Fruit fly (Drosophila melanogaster) whole organism, larva: ENCODE results near the gene CG6675.

Experiments
- noc ChIP-seq: fragments of 200-800 bp; sonication (Bioruptor generic); optimal IDR thresholded peaks from 3 replicates; lab custom pipeline; 2019; ENCODE audit warnings: missing biosample characterization, mild to moderate bottlenecking, missing genetic modification characterization, moderate library complexity

Gene CG6675

DNA sequence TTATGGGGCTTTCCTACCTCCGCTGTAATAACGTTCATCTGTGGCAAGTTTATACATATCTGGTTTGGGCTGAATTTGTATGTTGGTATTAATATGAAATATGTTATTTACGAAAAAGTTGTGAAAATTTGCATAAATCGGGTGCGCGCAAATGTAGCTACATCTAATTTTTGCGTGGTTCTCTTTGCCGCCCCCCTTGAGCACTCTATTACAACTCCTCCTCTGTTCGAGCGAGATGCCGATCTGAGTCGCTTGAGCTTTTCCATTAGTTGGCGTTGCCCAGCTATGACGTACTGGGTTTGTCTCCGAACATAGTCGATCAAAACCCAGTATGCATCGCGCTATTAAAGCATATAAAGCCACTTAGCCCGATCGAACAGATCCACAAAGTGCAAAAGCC, at the start of gene CG6675:
TSS of gene CG6675 (plus strand) at position 301 of the 400 bp plus-strand sequence.
- no peak for TF ChIP-seq noc

DNA sequence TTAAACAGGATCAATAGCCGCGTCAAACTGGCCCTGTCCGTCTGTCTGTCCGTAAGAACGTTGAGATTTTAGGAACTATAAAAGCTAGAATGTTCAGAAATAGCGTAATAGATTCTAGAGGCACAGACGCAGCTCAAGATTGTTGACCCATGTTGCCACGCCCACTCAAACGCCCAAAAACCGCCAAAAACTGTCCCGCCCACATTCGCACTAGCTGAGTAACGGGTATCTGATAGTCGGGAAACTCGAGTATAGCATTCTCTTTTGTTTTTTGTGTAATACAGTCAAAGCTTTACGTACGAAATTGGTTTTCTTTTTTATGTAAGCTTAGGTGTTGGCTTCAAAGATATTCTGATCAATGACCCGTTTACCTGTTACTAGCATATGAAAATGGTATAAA, 48.9 kb upstream of the CG6675 start:
- no peak for TF ChIP-seq noc

DNA sequence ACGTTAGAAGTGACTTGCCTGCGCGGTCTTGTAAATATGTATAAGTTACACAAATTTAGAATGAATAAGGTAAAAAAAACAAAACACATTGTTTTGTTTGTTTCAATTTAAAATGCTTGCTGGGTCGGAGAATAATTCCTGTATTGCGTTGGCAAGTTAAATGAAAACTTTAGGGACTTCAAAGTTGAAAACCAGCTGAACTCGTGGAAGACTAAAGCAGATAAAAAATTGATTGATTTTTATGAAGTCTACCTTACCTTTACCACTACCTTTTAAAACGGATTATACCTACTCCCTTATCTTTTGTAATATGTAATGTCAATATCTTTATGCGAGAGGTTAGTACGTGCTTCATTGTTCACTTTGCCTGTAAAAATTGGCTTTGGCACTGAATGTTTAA, 43.5 kb upstream of the CG6675 start, which contains the start of gene CG42597:
TSS of gene CG42597 (minus strand) at position 101 of the 400 bp plus-strand sequence.
- no peak for TF ChIP-seq noc

DNA sequence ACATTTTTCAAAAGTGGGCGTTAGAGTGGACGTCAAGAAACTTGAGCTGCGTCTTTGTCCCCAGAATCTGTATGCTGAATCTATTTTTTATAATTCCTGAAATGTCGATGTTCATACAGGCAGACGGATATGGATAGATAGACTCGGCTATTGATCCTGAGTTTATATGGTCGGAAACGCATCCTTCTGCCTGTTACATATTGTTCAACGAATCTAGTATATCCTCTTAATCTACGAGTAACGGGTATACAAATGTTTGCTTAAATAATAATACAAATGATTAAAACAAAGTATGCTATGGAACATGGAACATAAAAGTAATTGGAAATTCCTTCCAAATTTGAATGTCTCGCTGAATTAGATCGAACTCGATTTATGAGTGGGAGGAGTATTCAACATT, 37.9 kb upstream of the CG6675 start, which contains the start of gene tplus3a:
TSS of gene tplus3a (plus strand) at position 301 of the 400 bp plus-strand sequence.
- no peak for TF ChIP-seq noc

DNA sequence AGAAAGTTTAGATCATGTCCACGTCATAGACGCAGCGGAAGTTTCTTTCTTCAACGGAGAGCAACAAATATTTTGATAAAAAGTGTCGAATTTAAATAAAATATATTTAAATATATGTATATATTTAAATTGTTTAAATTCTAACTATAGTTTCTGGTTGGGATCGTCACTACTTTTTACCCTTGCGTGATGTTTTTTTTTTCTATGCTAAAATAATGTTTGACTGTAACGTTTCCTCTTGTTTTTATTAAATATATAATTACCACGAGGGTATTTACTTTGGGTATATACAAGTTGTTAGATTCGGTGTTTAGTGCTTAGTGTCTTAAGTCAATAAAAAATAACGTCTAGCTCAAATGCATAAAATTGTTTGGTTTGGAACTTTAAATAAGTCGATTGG, 29.4 kb upstream of the CG6675 start, which contains the start of gene ttm3:
TSS of gene ttm3 (plus strand) at position 301 of the 400 bp plus-strand sequence.
- TF ChIP-seq noc: no peak

DNA sequence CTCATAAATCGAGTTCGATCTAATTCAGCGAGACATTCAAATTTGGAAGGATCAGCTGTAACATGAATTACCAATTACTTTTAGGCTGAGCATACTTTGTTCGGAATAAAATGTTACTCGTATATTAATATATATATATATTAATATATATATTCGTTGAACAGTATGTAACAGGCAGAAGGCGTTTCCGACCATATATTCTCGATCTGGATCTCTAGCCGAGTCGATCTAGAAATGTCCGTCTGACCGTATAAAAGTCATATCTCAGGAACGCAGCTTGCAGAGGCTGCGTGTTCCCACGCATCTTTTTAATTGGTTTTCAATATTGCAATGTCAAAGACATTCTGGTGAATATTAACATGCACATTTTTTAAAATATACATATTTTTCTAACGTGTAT, 4.5 kb upstream of the CG6675 start, which contains the start of gene tplus3b:
TSS of gene tplus3b (minus strand) at position 101 of the 400 bp plus-strand sequence.
- no peak for TF ChIP-seq noc

DNA sequence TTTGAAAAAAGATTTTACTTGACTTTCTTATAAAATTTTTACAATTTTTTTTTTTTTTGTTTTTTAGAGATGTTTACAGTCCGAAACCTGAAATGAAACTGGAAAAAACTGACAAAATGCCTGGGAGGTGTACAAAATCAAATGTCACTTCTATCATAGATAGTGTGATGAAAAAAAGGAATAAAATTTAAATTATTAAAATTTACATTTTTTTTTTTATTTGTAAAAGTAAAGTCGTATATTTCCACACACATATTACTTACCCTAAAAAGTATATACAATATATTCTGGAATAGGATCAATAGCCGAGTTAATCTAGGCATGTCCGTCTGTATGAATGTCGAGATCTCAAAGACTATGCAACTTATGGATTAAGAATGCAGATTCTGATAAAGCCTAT, 3.4 kb upstream of the CG6675 start, which contains the start of gene CG15219:
TSS of gene CG15219 (minus strand) at position 101 of the 400 bp plus-strand sequence.
- no peak for TF ChIP-seq noc

DNA sequence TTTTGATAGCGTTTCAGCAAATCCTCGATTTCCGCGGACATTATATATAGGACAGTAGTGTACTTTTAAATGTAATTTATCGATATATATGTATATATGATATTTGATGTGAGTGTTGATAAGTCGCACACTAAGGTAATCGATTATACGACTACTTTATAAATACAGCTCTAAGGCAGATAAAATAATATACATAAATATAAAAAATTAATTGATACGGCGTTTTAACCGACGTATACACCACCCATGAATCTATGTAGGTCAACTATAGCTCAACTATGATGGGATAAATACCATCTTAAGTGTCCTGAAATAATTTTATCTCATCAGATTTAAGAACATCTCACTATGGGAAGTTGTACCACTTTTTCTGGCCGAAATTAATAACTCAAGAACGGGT, 1.6 kb upstream of the CG6675 start, which contains the start of gene CG10834:
TSS of gene CG10834 (minus strand) at position 101 of the 400 bp plus-strand sequence.
- no peak for TF ChIP-seq noc

DNA sequence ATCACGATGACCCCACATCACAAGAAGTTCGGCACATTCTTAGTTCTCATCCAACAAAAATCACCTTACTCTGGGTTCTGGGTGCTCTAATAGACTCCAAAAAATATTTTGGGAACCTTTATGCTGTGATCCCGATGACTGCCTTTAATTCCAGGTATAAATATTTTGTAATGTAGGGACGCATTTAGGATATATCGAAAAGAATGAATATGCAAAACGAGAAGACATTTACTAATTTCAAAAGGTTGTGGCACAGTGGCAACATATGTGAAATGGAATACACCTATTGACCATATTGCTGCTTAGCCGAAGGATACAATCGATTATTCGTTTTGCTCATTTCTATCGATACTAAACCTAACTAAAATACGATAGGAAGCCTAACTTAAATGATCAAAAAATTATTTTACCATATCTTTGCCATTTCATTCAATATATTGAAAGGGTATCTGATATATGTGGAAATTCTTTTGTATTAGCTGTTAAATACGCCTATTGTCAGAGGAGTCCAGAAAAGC, 12.2 kb downstream of the CG6675 start, which contains the start of gene CG3651:
TSS of gene CG3651 (plus strand) at position 468 of the 518 bp plus-strand sequence.
- TF ChIP-seq noc: no peak

DNA sequence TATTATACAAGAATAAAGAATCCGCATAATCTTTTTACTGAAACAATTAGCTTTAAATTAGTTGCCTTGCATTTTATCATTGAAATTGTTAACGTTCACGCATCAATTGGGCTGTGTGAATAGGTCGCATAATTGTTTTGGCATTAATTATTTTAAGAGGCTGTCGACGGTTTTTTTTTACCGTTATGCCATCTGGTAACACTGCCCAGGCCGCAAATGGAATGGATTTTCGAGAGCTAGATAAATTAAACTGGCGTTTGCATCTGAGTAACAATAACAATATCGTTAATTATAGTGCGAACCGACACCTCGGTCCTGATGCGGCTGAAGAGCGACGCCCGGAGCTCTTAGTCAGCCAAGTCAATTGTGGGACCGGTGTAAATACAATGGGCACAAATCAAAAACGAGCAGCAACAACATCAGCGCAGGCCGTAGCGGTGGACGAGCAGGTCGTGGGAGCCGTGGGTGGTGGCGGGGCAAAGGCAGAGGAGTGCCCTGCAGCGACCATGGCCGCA, 12.9 kb downstream of the CG6675 start:
- TF ChIP-seq noc: no peak

DNA sequence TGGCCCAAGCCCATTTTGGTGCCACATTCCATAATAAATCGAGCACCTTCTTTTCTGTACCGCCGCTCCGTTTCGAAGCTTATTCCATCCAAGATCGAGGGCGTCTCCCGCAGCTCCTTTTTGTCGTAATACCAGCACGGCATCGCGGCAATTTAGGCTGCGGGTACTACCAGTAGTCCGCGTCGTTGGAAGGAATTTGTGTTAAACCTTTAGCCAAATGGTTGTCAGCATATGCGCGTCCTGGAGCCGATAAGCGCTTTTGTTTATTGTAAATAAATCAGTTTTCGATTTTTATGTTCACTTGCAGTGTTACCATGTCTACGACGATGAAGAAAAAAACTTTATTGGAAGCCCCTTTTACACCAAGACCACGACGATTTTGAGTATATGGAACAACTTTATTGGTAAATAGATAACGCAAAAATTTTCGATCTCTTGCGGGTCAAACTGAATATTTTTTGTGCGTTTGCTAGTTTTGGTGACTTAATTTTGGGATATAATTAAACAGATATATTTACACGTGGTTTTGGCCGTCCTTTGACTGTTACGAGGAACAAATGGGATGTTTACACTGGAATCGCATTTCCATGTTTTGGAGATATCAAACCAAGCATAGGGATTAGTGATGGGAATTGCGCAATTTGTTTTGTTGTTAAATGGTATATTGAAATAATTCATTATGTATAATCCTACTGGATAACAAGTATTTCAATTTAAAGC, 21.0 kb downstream of the CG6675 start, which contains the start of gene CycK:
TSS of gene CycK (minus strand) at position 562 of the 720 bp plus-strand sequence.
- TF ChIP-seq noc: no peak

DNA sequence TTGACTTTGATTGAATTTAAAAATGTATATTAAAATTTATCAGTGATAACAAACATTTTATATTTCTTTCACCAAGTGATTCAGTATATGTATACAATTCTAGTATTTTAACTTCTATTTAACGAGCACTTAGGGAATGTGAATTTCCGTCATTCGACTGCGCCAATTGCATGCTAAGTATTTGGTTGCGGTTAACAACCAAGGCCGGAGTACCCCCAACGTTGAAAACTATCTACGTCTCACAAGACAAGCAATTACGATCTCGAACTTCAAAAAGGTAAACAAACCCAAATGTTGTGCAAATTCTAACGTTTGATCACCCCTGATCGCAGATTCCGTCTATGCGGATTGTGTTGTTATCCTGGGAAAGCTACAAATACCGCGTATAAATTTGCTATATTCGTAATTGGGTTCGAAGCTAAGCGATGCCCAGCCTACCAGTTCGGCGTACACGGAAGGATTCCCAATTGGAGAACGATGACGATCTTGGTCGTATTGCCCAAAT, 22.5 kb downstream of the CG6675 start, which contains the start of gene CG42748:
TSS of gene CG42748 (plus strand) at position 51 of the 505 bp plus-strand sequence.
- no peak for TF ChIP-seq noc

DNA sequence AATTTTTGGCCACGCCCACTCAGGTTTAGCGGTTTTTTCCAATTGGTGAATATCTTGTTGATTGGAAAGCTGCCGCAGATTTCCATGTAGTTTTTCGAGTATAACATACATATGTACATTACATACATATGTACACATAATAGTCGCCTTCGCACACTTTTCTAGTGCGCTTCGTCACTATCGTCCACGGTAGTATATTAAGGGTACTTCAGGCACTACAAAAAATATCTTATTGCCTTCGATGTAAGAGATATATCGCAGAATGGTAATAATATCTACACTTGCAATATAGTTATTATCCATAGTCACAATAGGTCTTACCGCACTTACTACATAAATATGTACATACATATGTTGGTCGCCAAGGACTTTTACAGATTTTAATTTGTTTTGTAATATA, 24.2 kb downstream of the CG6675 start:
- no peak for TF ChIP-seq noc

DNA sequence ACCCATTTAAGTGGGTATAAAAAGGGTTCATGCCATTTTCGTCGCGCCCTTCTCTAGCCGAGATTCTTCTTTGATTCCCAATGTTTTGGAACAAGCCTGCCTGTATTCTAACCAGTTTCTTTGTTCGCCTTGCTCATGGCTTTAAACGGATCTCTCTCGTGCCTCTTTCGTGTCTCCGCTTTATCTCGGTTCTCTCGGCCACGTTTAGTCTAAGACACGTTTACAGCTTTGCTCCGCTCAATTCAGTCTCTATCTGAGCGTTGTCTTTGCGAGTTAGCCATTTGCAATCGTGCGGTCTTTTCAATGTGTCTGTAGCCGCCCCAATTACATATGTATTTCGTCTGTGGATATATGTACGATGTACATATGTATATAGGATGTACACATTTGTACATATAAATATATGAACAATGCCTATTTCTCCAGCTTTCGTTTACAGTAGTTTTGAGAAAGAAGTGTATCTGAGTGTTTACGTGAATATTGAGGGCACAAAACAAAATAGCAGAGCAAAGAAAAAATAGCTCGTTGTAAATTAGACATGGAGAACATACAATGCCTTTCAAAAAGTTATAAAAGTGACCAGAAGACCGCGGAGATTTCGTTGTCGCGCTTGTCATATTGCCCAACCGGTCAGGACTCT, 25.4 kb downstream of the CG6675 start:
- no peak for TF ChIP-seq noc

DNA sequence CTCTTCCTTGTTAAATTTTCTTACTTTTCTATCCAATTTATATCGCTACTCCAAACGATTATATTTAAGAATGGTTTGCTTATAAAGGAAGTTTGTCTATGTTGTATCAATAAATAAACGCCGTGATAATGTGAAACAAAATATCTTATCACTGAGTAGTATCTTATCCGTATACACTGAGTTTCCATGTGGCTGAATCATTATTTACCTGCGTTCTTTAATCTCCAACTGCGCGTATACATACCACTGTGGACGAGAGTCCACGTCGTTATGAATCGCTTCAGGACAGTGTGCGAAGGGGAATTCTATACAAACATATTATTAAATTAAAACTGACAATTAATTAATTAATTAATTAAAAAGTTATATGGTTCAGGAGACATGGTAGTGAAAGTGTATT, 30.6 kb downstream of the CG6675 start:
- no peak for TF ChIP-seq noc

DNA sequence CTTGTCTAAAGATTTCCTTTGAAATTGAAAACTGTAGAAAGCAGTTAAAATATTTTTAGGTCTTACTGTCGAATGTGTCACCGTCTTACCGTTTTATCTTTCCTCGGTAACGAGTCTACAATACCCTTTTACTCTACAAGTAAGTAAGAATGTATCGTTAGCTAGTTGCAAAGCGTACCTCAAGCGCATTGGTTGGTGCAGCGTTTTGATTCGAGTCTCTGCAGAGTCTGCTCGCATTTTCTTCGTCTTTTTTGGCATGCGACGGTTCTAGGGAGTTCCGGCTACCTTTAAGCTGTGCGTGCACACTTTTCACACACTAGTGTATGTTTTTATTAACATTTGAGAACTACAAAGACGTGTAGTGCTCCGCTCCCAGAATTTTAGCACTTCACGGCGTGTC, 31.2 kb downstream of the CG6675 start:
- TF ChIP-seq noc: no peak

DNA sequence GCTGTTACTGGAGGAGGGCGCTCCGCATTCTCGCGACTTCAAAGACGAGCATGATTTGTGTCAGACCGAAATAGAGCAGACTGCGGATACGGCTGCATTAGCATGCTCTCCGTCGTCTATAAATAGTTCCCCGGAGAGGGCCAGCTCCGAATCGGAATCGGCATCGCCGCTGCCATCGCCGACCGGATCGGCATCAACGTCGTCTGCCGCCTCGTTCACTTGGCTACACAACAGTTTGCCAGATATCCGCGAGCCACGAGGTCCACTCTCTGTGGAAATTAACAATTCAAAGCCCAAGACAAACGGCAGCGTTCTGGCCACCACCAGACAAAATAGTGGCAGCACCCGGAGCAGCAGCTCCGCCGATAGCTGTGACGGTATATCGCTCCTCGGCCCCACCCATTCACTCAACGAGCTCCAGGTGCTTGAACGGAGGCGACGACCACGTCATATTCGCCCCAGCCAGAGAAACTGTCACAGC, 34.0 kb downstream of the CG6675 start:
- TF ChIP-seq noc: no peak
